Worm (Caenorhabditis elegans): Measurements from ENCODE around the gene vamp-8.

DNA sequence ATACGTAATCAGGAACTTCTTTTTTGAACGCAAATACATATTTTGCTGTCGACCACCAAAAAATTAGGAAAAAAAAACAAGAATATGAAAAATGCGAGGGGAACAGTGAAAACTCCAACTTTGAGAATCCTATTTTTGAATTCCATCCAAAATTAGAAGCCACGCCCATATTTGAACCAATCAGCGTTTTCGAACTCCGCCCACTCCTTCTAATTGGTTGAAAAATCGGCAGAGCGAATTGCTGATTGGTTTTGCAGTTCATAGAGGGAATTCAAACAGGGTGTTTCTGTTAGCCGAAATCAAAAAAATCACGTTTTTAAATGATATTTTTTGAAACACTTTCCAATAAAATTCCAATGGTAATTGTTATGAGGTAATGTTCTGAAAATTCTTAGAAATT lies 13.7 kb upstream of the vamp-8 start:
- TF ChIP-seq nhr-21 (tag; optimal IDR thresholded peaks at IDR 0.05) = no peak
- no peak for TF ChIP-seq mbf-1 (tag; optimal IDR thresholded peaks at IDR 0.05)
- TF ChIP-seq ceh-82 (tag; optimal IDR thresholded peaks at IDR 0.05) = no peak
- no peak for TF ChIP-seq ztf-1 (GFP tag; conservative IDR thresholded peaks at IDR 0.05)
- TF ChIP-seq nhr-11 (tag; optimal IDR thresholded peaks at IDR 0.05) = no peak
- no peak for TF ChIP-seq zag-1 (tag; optimal IDR thresholded peaks at IDR 0.05)
- no peak for TF ChIP-seq mdl-1 (tag; optimal IDR thresholded peaks at IDR 0.05)
